Fruit fly (Drosophila melanogaster): Measurements from ENCODE around the gene SoYb.

SoYb gene

DNA sequence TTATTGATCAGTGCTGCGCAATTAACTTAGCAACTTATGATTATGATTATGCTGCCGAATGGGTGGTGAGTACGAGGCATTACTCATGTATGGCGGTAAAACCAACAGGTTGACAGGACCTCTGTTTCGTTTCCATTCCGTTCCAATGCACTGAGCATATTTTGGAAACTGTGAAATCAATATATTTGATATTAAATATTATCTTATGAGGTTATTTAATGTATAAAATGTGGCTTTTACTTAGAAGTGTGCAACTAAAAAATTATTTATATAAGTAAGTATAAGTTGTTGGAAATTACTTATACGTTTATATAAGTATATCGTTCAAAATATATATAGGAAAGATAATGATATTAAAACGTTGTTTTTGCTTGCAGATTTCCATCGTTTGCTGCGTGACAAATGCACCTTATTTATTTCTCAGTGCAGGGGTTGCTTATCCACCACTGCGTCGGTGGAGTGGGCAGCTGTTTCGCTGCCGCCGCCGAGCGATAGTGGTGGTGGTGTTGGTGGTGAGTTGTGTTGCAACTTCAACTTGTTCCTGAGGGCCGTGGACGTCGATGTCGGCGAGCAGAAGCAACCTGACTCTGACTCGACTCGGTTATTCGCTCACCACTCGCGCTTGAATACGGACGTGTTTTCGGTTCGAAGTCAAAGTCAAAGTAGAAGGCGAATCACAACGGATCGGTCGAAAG is 18.3 kb downstream of the SoYb start, which contains the start of gene bib (continued):
- TF ChIP-seq Hr39 (GFP tag; optimal IDR thresholded peaks at IDR 0.05) (peak; percentile 54), pdm3 (GFP tag; optimal IDR thresholded peaks at IDR 0.05) (peak; percentile 82), net (GFP tag; optimal IDR thresholded peaks at IDR 0.05) (peak; percentile 90), eg (GFP tag; IDR thresholded peaks at IDR 0.05) (peak; percentile 63), CG11294 (GFP tag; IDR thresholded peaks at IDR 0.05) (peak; percentile 54; the same call in 1 of the 2 replicates), dsx (GFP tag; optimal IDR thresholded peaks at IDR 0.05; ENCODE audit: poor library complexity, severe bottlenecking) (peak; percentile 91), Sox15 (GFP tag; optimal IDR thresholded peaks at IDR 0.05) (peak; percentile 67), Hr4 (GFP tag; optimal IDR thresholded peaks at IDR 0.05) (peak; percentile 70), Sox14 (GFP tag; optimal IDR thresholded peaks at IDR 0.05) (peak; percentile 75), dac (GFP tag; optimal IDR thresholded peaks at IDR 0.05) (peak; percentile 38), Sox102F (GFP tag; optimal IDR thresholded peaks at IDR 0.05) (peak; percentile 84), esn (GFP tag; optimal IDR thresholded peaks at IDR 0.05) (peak; percentile 90), Hr38 (GFP tag; optimal IDR thresholded peaks at IDR 0.05) (no peak), achi (GFP tag; optimal IDR thresholded peaks at IDR 0.05) (peak; percentile 91), fkh (GFP tag; optimal IDR thresholded peaks at IDR 0.05) (peak; percentile 25), Met (GFP tag; optimal IDR thresholded peaks at IDR 0.05) (peak; percentile 85), CG6276 (GFP tag; optimal IDR thresholded peaks at IDR 0.05) (peak; percentile 76), Eip78C (GFP tag) (peak; percentile 96), Smox (GFP tag; optimal IDR thresholded peaks at IDR 0.05) (peak; percentile 80), topi (GFP tag; optimal IDR thresholded peaks at IDR 0.05) (peak; percentile 82), fd59A (GFP tag; optimal IDR thresholded peaks at IDR 0.05) (peak; percentile 87), CG31627 (GFP tag; optimal IDR thresholded peaks at IDR 0.05) (peak; percentile 59), CG10631 (GFP tag; optimal IDR thresholded peaks at IDR 0.05) (peak; percentile 93), OdsH (GFP tag; optimal IDR thresholded peaks at IDR 0.05) (peak; percentile 91), CG8319 (GFP tag; optimal IDR thresholded peaks at IDR 0.05) (peak; percentile 75), CG11762 (GFP tag; optimal IDR thresholded peaks at IDR 0.05; ENCODE audit: insufficient read depth) (peak; percentile 87), cyc (GFP tag; optimal IDR thresholded peaks at IDR 0.05) (peak; percentile 76), CG6808 (GFP tag; optimal IDR thresholded peaks at IDR 0.05) (peak; percentile 90), lz (GFP tag; optimal IDR thresholded peaks at IDR 0.05) (peak; percentile 62), Ets96B (tag; optimal IDR thresholded peaks at IDR 0.05) (peak; percentile 93), CG1621 (tag; optimal IDR thresholded peaks at IDR 0.05) (peak; percentile 76), CG4318 (GFP tag; optimal IDR thresholded peaks at IDR 0.05) (peak; percentile 84), CG6163 (GFP tag; IDR thresholded peaks at IDR 0.05) (peak; percentile 75; the same call in 2 of the 3 replicates), spab (GFP tag; optimal IDR thresholded peaks at IDR 0.05) (peak; percentile 89), vri (GFP tag; optimal IDR thresholded peaks at IDR 0.05) (peak; percentile 79)

DNA sequence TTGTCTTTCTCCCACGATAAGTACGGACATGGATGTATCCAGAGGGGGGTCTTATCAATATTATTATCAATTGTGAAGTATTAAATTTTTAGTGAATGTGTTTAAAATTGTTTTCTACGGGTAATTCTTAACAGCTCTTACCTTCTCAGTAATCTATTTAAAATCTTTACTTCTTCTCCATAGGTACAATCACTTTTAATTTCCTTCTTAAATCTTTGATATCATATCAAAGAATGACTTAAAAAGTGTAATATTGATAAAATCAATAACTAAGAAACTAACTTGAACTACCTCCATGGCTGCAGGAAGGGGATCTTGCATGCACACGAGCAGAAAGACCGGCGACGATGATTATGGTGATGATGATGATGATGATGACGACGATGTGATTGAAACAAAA is 20.0 kb downstream of the SoYb start:
- TF ChIP-seq vri (GFP tag; optimal IDR thresholded peaks at IDR 0.05) (peak; percentile 39), CG10669 (GFP tag; optimal IDR thresholded peaks at IDR 0.05) (peak; percentile 65), CG1621 (tag; optimal IDR thresholded peaks at IDR 0.05) (no peak), CG3919 (GFP tag; optimal IDR thresholded peaks at IDR 0.05) (peak; percentile 77), Ets21C (GFP tag; optimal IDR thresholded peaks at IDR 0.05) (peak; percentile 45), pdm3 (GFP tag; optimal IDR thresholded peaks at IDR 0.05) (peak; percentile 64), dsx (GFP tag; optimal IDR thresholded peaks at IDR 0.05; ENCODE audit: poor library complexity, severe bottlenecking) (peak; percentile 69), Blimp-1 (GFP tag; optimal IDR thresholded peaks at IDR 0.05) (peak; percentile 55), CG31627 (GFP tag; optimal IDR thresholded peaks at IDR 0.05) (peak; percentile 58), eg (GFP tag; IDR thresholded peaks at IDR 0.05) (no peak), CG6854 (GFP tag; optimal IDR thresholded peaks at IDR 0.05) (peak; percentile 56), cyc (GFP tag; optimal IDR thresholded peaks at IDR 0.05) (peak; percentile 80), CG11902 (GFP tag; optimal IDR thresholded peaks at IDR 0.05) (peak; percentile 54), Sox14 (GFP tag; optimal IDR thresholded peaks at IDR 0.05) (peak; percentile 9), CG4318 (GFP tag; optimal IDR thresholded peaks at IDR 0.05) (no peak), ss (GFP tag; optimal IDR thresholded peaks at IDR 0.05) (peak; percentile 52 to 81), acj6 (GFP tag; optimal IDR thresholded peaks at IDR 0.05) (peak; percentile 84), Sox15 (GFP tag; optimal IDR thresholded peaks at IDR 0.05) (peak; percentile 59), CG8119 (GFP tag; IDR thresholded peaks at IDR 0.05) (no peak), net (GFP tag; optimal IDR thresholded peaks at IDR 0.05) (peak; percentile 70), fd59A (GFP tag; optimal IDR thresholded peaks at IDR 0.05) (peak; percentile 16), fkh (GFP tag; optimal IDR thresholded peaks at IDR 0.05) (no peak), CG8319 (GFP tag; optimal IDR thresholded peaks at IDR 0.05) (peak; percentile 68), lz (GFP tag; optimal IDR thresholded peaks at IDR 0.05) (peak; percentile 77), OdsH (GFP tag; optimal IDR thresholded peaks at IDR 0.05) (peak; percentile 56), esn (GFP tag; optimal IDR thresholded peaks at IDR 0.05) (peak; percentile 81), Sox102F (GFP tag; optimal IDR thresholded peaks at IDR 0.05) (peak; percentile 68), Met (GFP tag; optimal IDR thresholded peaks at IDR 0.05) (peak; percentile 92), CG15336 (GFP tag; IDR thresholded peaks at IDR 0.05) (no peak), CG3032 (tag; optimal IDR thresholded peaks at IDR 0.05) (peak; percentile 72)

Data from whole organism, prepupa.